Fruit fly (Drosophila melanogaster) whole organism, embryonic: Measurements from ENCODE around the gene MSAmiP.

Experiments used
- BEAF-32 ChIP-seq: fragments of 200-800 bp; sonication (Bioruptor generic); optimal IDR thresholded peaks from 3 replicates; lab custom pipeline; 2017; ENCODE audit warnings: missing biosample characterization, missing genetic modification characterization, mild to moderate bottlenecking, moderate library complexity, missing genetic modification reagents
- Bdp1 ChIP-seq: fragments of 200-800 bp; sonication (Bioruptor generic); optimal IDR thresholded peaks from 3 replicates; lab custom pipeline; 2016; ENCODE audit warnings: missing biosample characterization, missing genetic modification characterization
- Blimp-1 ChIP-seq: fragments of 200-800 bp; sonication (Bioruptor generic); optimal IDR thresholded peaks from 3 replicates; lab custom pipeline; 2018; ENCODE audit warnings: missing biosample characterization, missing genetic modification characterization, mild to moderate bottlenecking, moderate library complexity, missing genetic modification reagents
- CG10321 ChIP-seq: fragments of 200-800 bp; sonication (Bioruptor generic); IDR thresholded peaks from 2 replicates; pipeline ENCODE4 v1.3.6; 2022; ENCODE audit warnings: missing biosample characterization, missing genetic modification characterization
- CG11398 ChIP-seq: fragments of 200-800 bp; sonication (Bioruptor generic); optimal IDR thresholded peaks from 2 replicates; lab custom pipeline; 2016; ENCODE audit warnings: missing biosample characterization, missing genetic modification characterization
- CG11456 ChIP-seq: fragments of 200-800 bp; sonication (Bioruptor generic); IDR thresholded peaks from 3 replicates; pipeline ENCODE4 v1.3.6; 2022; ENCODE audit warnings: missing biosample characterization, missing genetic modification characterization
- CG12219 ChIP-seq: fragments of 200-800 bp; sonication (Bioruptor generic); optimal IDR thresholded peaks from 3 replicates; lab custom pipeline; 2018; ENCODE audit warnings: missing biosample characterization, mild to moderate bottlenecking, missing genetic modification characterization
- CG12299 ChIP-seq: fragments of 200-800 bp; sonication (Bioruptor generic); optimal IDR thresholded peaks from 2 replicates; lab custom pipeline; 2018; ENCODE audit warnings: missing biosample characterization, mild to moderate bottlenecking, missing genetic modification characterization
- CG12769 ChIP-seq: fragments of 200-800 bp; sonication (Bioruptor generic); optimal IDR thresholded peaks from 2 replicates; lab custom pipeline; 2019; ENCODE audit warnings: missing biosample characterization, mild to moderate bottlenecking, missing genetic modification characterization, moderate library complexity
- CG15601 ChIP-seq: fragments of 200-800 bp; sonication (Bioruptor generic); optimal IDR thresholded peaks from 3 replicates; lab custom pipeline; 2019; ENCODE audit warnings: missing biosample characterization, mild to moderate bottlenecking, missing genetic modification characterization, moderate library complexity
- CG2199 ChIP-seq: fragments of 200-800 bp; sonication (Bioruptor generic); IDR thresholded peaks from 3 replicates; pipeline ENCODE4 v1.3.6; 2022; ENCODE audit warnings: missing biosample characterization, missing genetic modification characterization
- CG2678 ChIP-seq: fragments of 200-800 bp; sonication (Bioruptor generic); optimal IDR thresholded peaks from 3 replicates; lab custom pipeline; 2019; ENCODE audit warnings: missing biosample characterization, mild to moderate bottlenecking, missing genetic modification characterization, moderate library complexity
- CG30403 ChIP-seq: fragments of 200-800 bp; sonication (Bioruptor generic); optimal IDR thresholded peaks from 3 replicates; lab custom pipeline; 2016; ENCODE audit warnings: missing biosample characterization, missing genetic modification characterization
- CG32767 ChIP-seq: fragments of 200-800 bp; sonication (Bioruptor generic); IDR thresholded peaks from 2 replicates; pipeline ENCODE4 v1.3.6; 2022; ENCODE audit warnings: missing biosample characterization, missing genetic modification characterization
- CG5245 ChIP-seq: fragments of 200-800 bp; sonication (Bioruptor generic); optimal IDR thresholded peaks from 3 replicates; lab custom pipeline; 2016; ENCODE audit warnings: missing biosample characterization, missing genetic modification characterization
- CG6254 ChIP-seq: fragments of 200-800 bp; sonication (Bioruptor generic); optimal IDR thresholded peaks from 3 replicates; lab custom pipeline; 2017; ENCODE audit warnings: mild to moderate bottlenecking, missing biosample characterization, missing genetic modification reagents, missing genetic modification characterization
- CG8765 ChIP-seq: fragments of 200-800 bp; sonication (Bioruptor generic); IDR thresholded peaks from 2 replicates; pipeline ENCODE4 v1.3.6; 2022; ENCODE audit warnings: missing biosample characterization, missing genetic modification characterization
- CG8924 ChIP-seq: fragments of 200-800 bp; optimal IDR thresholded peaks from 3 replicates; lab custom pipeline; 2019; ENCODE audit warnings: missing biosample characterization, mild to moderate bottlenecking, missing genetic modification characterization, moderate library complexity
- Dad ChIP-seq: fragments of 200-800 bp; sonication (Bioruptor generic); optimal IDR thresholded peaks from 3 replicates; lab custom pipeline; 2016; ENCODE audit warnings: missing biosample characterization, missing genetic modification characterization
- Dref ChIP-seq: fragments of 200-800 bp; sonication (Bioruptor generic); IDR thresholded peaks from 2 replicates; pipeline ENCODE4 v1.3.6; 2022; ENCODE audit warnings: missing biosample characterization, missing genetic modification characterization
- HLH4C ChIP-seq: fragments of 200-800 bp; sonication (Bioruptor generic); IDR thresholded peaks from 3 replicates; pipeline ENCODE4 v1.3.6; 2022; ENCODE audit warnings: missing biosample characterization, missing genetic modification characterization; ENCODE audit not compliant: partially characterized antibody
- HLHmδ ChIP-seq: fragments of 200-800 bp; sonication (Bioruptor generic); optimal IDR thresholded peaks from 2 replicates; lab custom pipeline; 2018; ENCODE audit warnings: missing biosample characterization, mild to moderate bottlenecking, missing genetic modification characterization, moderate library complexity
- MBD-R2 ChIP-seq: fragments of 200-800 bp; sonication (Bioruptor generic); IDR thresholded peaks from 2 replicates; pipeline ENCODE4 v1.3.6; 2022; ENCODE audit warnings: missing biosample characterization, missing genetic modification characterization
- MESR4 ChIP-seq: fragments of 200-800 bp; sonication (Bioruptor generic); optimal IDR thresholded peaks from 2 replicates; lab custom pipeline; 2018; ENCODE audit warnings: missing biosample characterization, mild to moderate bottlenecking, missing genetic modification characterization, moderate library complexity
- Max ChIP-seq: fragments of 200-800 bp; sonication (Bioruptor generic); optimal IDR thresholded peaks from 2 replicates; lab custom pipeline; 2016; ENCODE audit warnings: missing biosample characterization, mild to moderate bottlenecking, missing genetic modification characterization
- Med ChIP-seq: fragments of 200-800 bp; sonication (Bioruptor generic); peaks from one replicate; lab custom pipeline; 2016; ENCODE audit warnings: missing biosample characterization, missing genetic modification characterization, mild to moderate bottlenecking, inconsistent platforms, moderate library complexity
- Nf-YA ChIP-seq: fragments of 200-800 bp; sonication (Bioruptor generic); IDR thresholded peaks from 2 replicates; pipeline ENCODE4 v1.3.6; 2022; ENCODE audit warnings: missing biosample characterization, missing genetic modification characterization
- Optix ChIP-seq: fragments of 200-800 bp; sonication (Bioruptor generic); IDR thresholded peaks from 3 replicates; pipeline ENCODE4 v1.3.6; 2022; ENCODE audit warnings: missing biosample characterization, missing genetic modification characterization
- Poxn ChIP-seq: fragments of 200-800 bp; sonication (Bioruptor generic); IDR thresholded peaks from 2 replicates; pipeline ENCODE4 v1.3.6; 2022; ENCODE audit warnings: missing biosample characterization, missing genetic modification characterization
- Scr ChIP-seq: fragments of 200-800 bp; sonication (Bioruptor generic); IDR thresholded peaks from 2 replicates; pipeline ENCODE4 v1.3.6; 2022; ENCODE audit warnings: missing biosample characterization, missing genetic modification characterization; ENCODE audit not compliant: partially characterized antibody
- Sin3A ChIP-seq: fragments of >200 bp; optimal IDR thresholded peaks from 2 replicates; lab custom pipeline; 2018
- Sry-β ChIP-seq: fragments of 200-800 bp; sonication (Bioruptor generic); optimal IDR thresholded peaks from 2 replicates; lab custom pipeline; 2018; ENCODE audit warnings: missing biosample characterization, mild to moderate bottlenecking, missing genetic modification characterization, moderate library complexity
- Stat92E ChIP-seq, 3 experiments: fragments of >200 bp in 2 of 3; fragments of 200-800 bp in 1 of 3; sonication (Bioruptor generic) in 1 of 3; optimal IDR thresholded peaks; 2 replicates each; lab custom pipeline; 2017 to 2019; ENCODE audit warnings: missing biosample characterization in 3 of 3, missing genetic modification characterization in 3 of 3, mild to moderate bottlenecking in 1 of 3, moderate library complexity in 1 of 3
- ab ChIP-seq: fragments of 200-800 bp; sonication (Bioruptor generic); optimal IDR thresholded peaks from 2 replicates; lab custom pipeline; 2016; ENCODE audit warnings: missing biosample characterization, missing genetic modification characterization
- aop ChIP-seq: fragments of 200-800 bp; sonication (Bioruptor generic); IDR thresholded peaks from 2 replicates; pipeline ENCODE4 v1.3.6; 2022; ENCODE audit warnings: missing biosample characterization, missing genetic modification characterization
- az2 ChIP-seq: fragments of 200-800 bp; sonication (Bioruptor generic); optimal IDR thresholded peaks from 3 replicates; lab custom pipeline; 2016; ENCODE audit warnings: missing biosample characterization, missing genetic modification characterization
- cato ChIP-seq: fragments of 200-800 bp; sonication (Bioruptor generic); optimal IDR thresholded peaks from 2 replicates; lab custom pipeline; 2016; ENCODE audit warnings: missing biosample characterization, missing genetic modification characterization, borderline replicate concordance
- caup ChIP-seq: fragments of 200-800 bp; sonication (Bioruptor generic); optimal IDR thresholded peaks from 3 replicates; lab custom pipeline; 2017; ENCODE audit warnings: missing biosample characterization, mild to moderate bottlenecking, missing genetic modification characterization, moderate library complexity; ENCODE audit not compliant: severe bottlenecking
- fu2 ChIP-seq: fragments of 200-800 bp; sonication (Bioruptor generic); optimal IDR thresholded peaks from 2 replicates; lab custom pipeline; 2016; ENCODE audit warnings: missing biosample characterization, missing genetic modification characterization
- gcm ChIP-seq: fragments of 200-800 bp; sonication (Bioruptor generic); optimal IDR thresholded peaks from 2 replicates; lab custom pipeline; 2019; ENCODE audit warnings: missing biosample characterization, mild to moderate bottlenecking, missing genetic modification characterization, moderate library complexity
- hb ChIP-seq: fragments of 200-800 bp; sonication (Bioruptor generic); IDR thresholded peaks from 3 replicates; pipeline ENCODE4 v1.3.6; 2022; ENCODE audit warnings: missing biosample characterization, missing genetic modification characterization; ENCODE audit not compliant: partially characterized antibody
- lmd ChIP-seq: fragments of 200-800 bp; sonication (Bioruptor generic); IDR thresholded peaks from 2 replicates; pipeline ENCODE4 v1.3.6; 2022; ENCODE audit warnings: missing biosample characterization, missing genetic modification characterization
- onecut ChIP-seq: fragments of 200-800 bp; sonication (Bioruptor generic); IDR thresholded peaks from 2 replicates; pipeline ENCODE4 v1.3.6; 2022; ENCODE audit warnings: missing biosample characterization, missing genetic modification characterization
- p53 ChIP-seq: fragments of 200-800 bp; sonication (Bioruptor generic); optimal IDR thresholded peaks from 2 replicates; lab custom pipeline; 2016; ENCODE audit warnings: missing biosample characterization, missing genetic modification characterization
- phol ChIP-seq: fragments of 200-800 bp; sonication (Bioruptor generic); optimal IDR thresholded peaks from 3 replicates; lab custom pipeline; 2018; ENCODE audit warnings: missing biosample characterization, mild to moderate bottlenecking, missing genetic modification characterization, moderate library complexity
- psq ChIP-seq: fragments of 200-800 bp; sonication (Bioruptor generic); optimal IDR thresholded peaks from 2 replicates; lab custom pipeline; 2017; ENCODE audit warnings: missing biosample characterization, missing genetic modification characterization
- schlank ChIP-seq: fragments of 200-800 bp; sonication (Bioruptor generic); optimal IDR thresholded peaks from 2 replicates; lab custom pipeline; 2018; ENCODE audit warnings: missing biosample characterization, mild to moderate bottlenecking, missing genetic modification characterization
- sens-2 ChIP-seq: fragments of 200-800 bp; sonication (Bioruptor generic); IDR thresholded peaks from 2 replicates; pipeline ENCODE4 v1.3.6; 2022; ENCODE audit warnings: missing biosample characterization, missing genetic modification characterization
- sim ChIP-seq: fragments of 200-800 bp; sonication (Bioruptor generic); IDR thresholded peaks from 2 replicates; pipeline ENCODE4 v1.3.6; 2022; ENCODE audit warnings: missing biosample characterization, missing genetic modification characterization
- usp ChIP-seq: fragments of >200 bp; optimal IDR thresholded peaks from 2 replicates; lab custom pipeline; 2017; ENCODE audit warnings: missing biosample characterization, missing genetic modification characterization
- zfh1 ChIP-seq: fragments of 200-800 bp; sonication (Bioruptor generic); IDR thresholded peaks from 3 replicates; pipeline ENCODE4 v1.3.6; 2022; ENCODE audit warnings: missing biosample characterization, missing genetic modification characterization

The MSAmiP gene

dm6 chr3R:16869257-16869656 lies 26.8 kb downstream of the MSAmiP start (continued):
- TF ChIP-seq Blimp-1 (GFP tag; lab: Kevin White, UChicago) = peak; percentile 37
- no peak for TF ChIP-seq CG12299 (tag; lab: Kevin White, UChicago)
- peak; percentile 62; the same call in 1 of the 2 replicates for TF ChIP-seq sens-2 (GFP tag; lab: Robert Waterston, UW)
- TF ChIP-seq CG30403 = peak; percentile 72
- TF ChIP-seq Bdp1 (GFP tag; lab: Kevin White, UChicago) = peak; percentile 26
- peak; percentile 88 for TF ChIP-seq zfh1 (GFP tag; lab: Robert Waterston, UW)
- peak; percentile 26 for TF ChIP-seq CG15601 (tag; lab: Kevin White, UChicago)
- no peak for TF ChIP-seq Sin3A (lab: Kevin White, UChicago)
- TF ChIP-seq Stat92E (GFP tag; optimal IDR thresholded peaks at IDR 0.05; lab: Kevin White, UChicago) = peak in 1 of 3 experiments; percentile 20
- TF ChIP-seq Nf-YA (GFP tag; lab: Robert Waterston, UW) = no peak; the same call in none of the 2 replicates
- TF ChIP-seq schlank (tag; lab: Kevin White, UChicago) = no peak
- TF ChIP-seq CG2678 (tag; lab: Kevin White, UChicago) = peak; percentile 52
- peak; percentile 93 for TF ChIP-seq CG11456
- peak; percentile 23 for TF ChIP-seq CG8924
- no peak; the same call in 2 of the 3 replicates for TF ChIP-seq HLH4C (GFP tag; lab: Robert Waterston, UW)
- no peak for TF ChIP-seq CG12219
- peak; percentile 93 for TF ChIP-seq CG32767 (GFP tag; lab: Robert Waterston, UW)
- peak; percentile 100 for TF ChIP-seq CG10321
- TF ChIP-seq Max (GFP tag; lab: Kevin White, UChicago) = no peak
- peak; percentile 36; the same call in 1 of the 3 replicates for TF ChIP-seq hb (GFP tag; lab: Robert Waterston, UW)
- TF ChIP-seq CG2199 = no peak; the same call in 1 of the 3 replicates
- no peak for TF ChIP-seq MESR4
- TF ChIP-seq p53 (GFP tag; lab: Kevin White, UChicago) = peak; percentile 65
- no peak for TF ChIP-seq aop (GFP tag; lab: Robert Waterston, UW)
- peak; percentile 36 for TF ChIP-seq Optix (GFP tag; lab: Robert Waterston, UW)
- TF ChIP-seq caup (GFP tag; lab: Kevin White, UChicago) = peak; percentile 52
- TF ChIP-seq Scr (GFP tag; lab: Robert Waterston, UW) = no peak; the same call in 1 of the 2 replicates
- TF ChIP-seq Med (GFP tag; lab: Kevin White, UChicago) = peak; percentile 92
- TF ChIP-seq CG8765 = 0 out of 2 replicates have a peak, but pooled peaks have one; percentile 7
- TF ChIP-seq Poxn (GFP tag; lab: Robert Waterston, UW) = no peak
- TF ChIP-seq Sry-β (GFP tag; lab: Kevin White, UChicago) = no peak
- TF ChIP-seq CG12769 = no peak
- peak; percentile 79 for TF ChIP-seq az2 (GFP tag; lab: Kevin White, UChicago)
- peak; percentile 54 for TF ChIP-seq CG6254 (GFP tag; lab: Kevin White, UChicago)
- peak; percentile 58 for TF ChIP-seq gcm (GFP tag; lab: Kevin White, UChicago)
- no peak for TF ChIP-seq BEAF-32 (GFP tag; lab: Kevin White, UChicago)
- TF ChIP-seq Dref (GFP tag; lab: Robert Waterston, UW) = no peak
- no peak for TF ChIP-seq CG11398 (GFP tag; lab: Kevin White, UChicago)
- no peak for TF ChIP-seq sim (GFP tag; lab: Robert Waterston, UW)
- TF ChIP-seq Dad (GFP tag; lab: Kevin White, UChicago) = peak; percentile 38
- TF ChIP-seq cato (GFP tag; lab: Kevin White, UChicago) = peak; percentile 28
- peak; percentile 32 for TF ChIP-seq psq (GFP tag; lab: Kevin White, UChicago)
- peak; percentile 86 for TF ChIP-seq onecut (GFP tag; lab: Robert Waterston, UW)
- no peak for TF ChIP-seq fu2 (GFP tag; lab: Kevin White, UChicago)
- TF ChIP-seq phol = peak; percentile 100
- TF ChIP-seq MBD-R2 = peak; percentile 13; the same call in 1 of the 2 replicates
- peak; percentile 52 for TF ChIP-seq ab (GFP tag; lab: Kevin White, UChicago)
- TF ChIP-seq CG5245 (GFP tag; lab: Kevin White, UChicago) = peak; percentile 70
- no peak for TF ChIP-seq usp (GFP tag; lab: Kevin White, UChicago)
- TF ChIP-seq lmd (GFP tag; lab: Robert Waterston, UW) = no peak; the same call in 1 of the 2 replicates
- TF ChIP-seq HLHmδ = peak; percentile 73
